Worm (Caenorhabditis elegans): ENCODE results near the gene mig-2.

mig-2 gene

DNA sequence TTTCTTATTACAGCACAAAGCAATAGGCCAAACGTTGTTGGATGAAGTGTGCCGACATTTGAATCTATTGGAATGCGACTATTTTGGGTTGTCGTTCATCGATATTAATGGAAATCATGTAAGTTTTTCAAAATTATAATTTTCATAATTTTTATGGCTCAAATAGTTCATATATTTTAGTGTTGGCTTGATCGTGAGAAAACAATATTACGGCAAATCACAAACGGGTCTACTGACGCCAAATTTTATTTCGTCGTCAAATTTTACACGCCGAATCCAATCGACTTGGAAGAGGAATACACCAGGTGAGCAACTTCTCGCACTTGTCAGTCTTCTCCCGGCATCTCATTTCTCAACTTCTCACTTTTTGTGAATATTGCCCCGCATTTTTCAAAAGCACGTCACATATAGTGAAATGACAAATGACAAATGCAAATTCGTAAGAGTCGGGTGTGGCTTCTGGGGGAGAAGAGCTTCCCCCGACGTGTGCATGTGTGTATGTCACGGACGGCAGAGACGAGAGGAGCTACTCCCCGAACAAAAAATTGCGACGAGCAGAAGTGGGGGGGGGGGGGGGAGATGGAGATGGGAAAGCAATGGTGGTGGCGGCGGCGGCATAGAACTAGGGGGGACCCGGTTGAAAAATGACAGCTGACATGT is 28.2 kb downstream of the mig-2 start (continued):
- TF ChIP-seq nhr-85 (tag), result no peak
- no peak for TF ChIP-seq blmp-1 (tag; optimal IDR thresholded peaks at IDR 0.05)
- 0 out of 2 replicates have a peak, but pooled peaks have one; percentile 19 for TF ChIP-seq mab-9 (GFP tag; IDR thresholded peaks at IDR 0.05)
- TF ChIP-seq nhr-28 (tag; optimal IDR thresholded peaks at IDR 0.05), result no peak
- TF ChIP-seq nhr-77 (tag; optimal IDR thresholded peaks at IDR 0.05), result no peak
- no peak for TF ChIP-seq lin-39 (tag; optimal IDR thresholded peaks at IDR 0.05)
- no peak for TF ChIP-seq vab-15 (tag; optimal IDR thresholded peaks at IDR 0.05)
- TF ChIP-seq isw-1 (GFP tag; IDR thresholded peaks at IDR 0.05), result no peak
- TF ChIP-seq sptf-1 (tag; optimal IDR thresholded peaks at IDR 0.05), result no peak
- no peak for TF ChIP-seq F16B12.6 (tag; optimal IDR thresholded peaks at IDR 0.05)
- peak in 1 of 3 experiments; percentile 17 for TF ChIP-seq ceh-82 (tag; optimal IDR thresholded peaks at IDR 0.05)

DNA sequence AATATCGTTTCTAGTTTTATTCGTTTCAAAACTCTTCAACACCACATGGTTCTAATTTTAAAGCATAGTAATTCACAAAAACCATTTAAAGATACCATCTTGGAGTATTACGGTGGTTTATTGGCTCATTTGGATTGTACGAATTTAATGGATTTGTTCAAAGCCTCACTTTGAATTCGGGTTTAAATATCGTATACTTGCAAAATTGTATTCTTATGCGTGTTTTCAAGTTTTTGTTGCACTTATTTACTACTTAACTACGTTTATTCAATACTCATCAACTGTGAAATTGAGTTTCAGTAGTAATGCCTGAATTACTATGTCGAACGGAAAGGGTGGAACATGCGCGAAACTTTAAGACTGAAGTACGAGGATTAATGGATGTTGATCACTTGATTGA is 37.0 kb downstream of the mig-2 start, which contains the start of gene abts-2:
Gene abts-2, plus strand, starts transcription at position 301 of the 400 bp plus-strand sequence.
- TF ChIP-seq ztf-4 (tag; optimal IDR thresholded peaks at IDR 0.05) (no peak), nhr-77 (tag; optimal IDR thresholded peaks at IDR 0.05) (no peak), mdl-1 (tag; optimal IDR thresholded peaks at IDR 0.05) (no peak), ceh-63 (GFP tag; optimal IDR thresholded peaks at IDR 0.05) (no peak), fkh-8 (tag; optimal IDR thresholded peaks at IDR 0.05) (no peak), unc-30 (tag; optimal IDR thresholded peaks at IDR 0.05) (no peak)

ce11 chrX:11585894-11586293 is 37.5 kb downstream of the mig-2 start:
- TF ChIP-seq dsc-1 (tag; optimal IDR thresholded peaks at IDR 0.05), result peak; percentile 69
- TF ChIP-seq sup-37 (GFP tag; optimal IDR thresholded peaks at IDR 0.05), result no peak
- no peak for TF ChIP-seq lsy-2 (tag; optimal IDR thresholded peaks at IDR 0.05)
- no peak for TF ChIP-seq grh-1 (GFP tag; IDR thresholded peaks at IDR 0.05)

ce11 chrX:11590545-11590944 is 42.1 kb downstream of the mig-2 start:
- TF ChIP-seq lir-3 (tag; optimal IDR thresholded peaks at IDR 0.05; ENCODE audit: poor library complexity) (no peak), efl-1 (optimal IDR thresholded peaks at IDR 0.05) (no peak), efl-1 (GFP tag; optimal IDR thresholded peaks at IDR 0.05 in 1 of 2) (peak in 1 of 2 experiments; percentile 91)

ce11 chrX:11591620-11592019 is 43.2 kb downstream of the mig-2 start, which contains the start of gene F52D10.2:
F52D10.2 (minus strand) TSS chrX:11591720.
- TF ChIP-seq pax-3 (tag; optimal IDR thresholded peaks at IDR 0.05) (no peak), hlh-4 (tag; optimal IDR thresholded peaks at IDR 0.05) (no peak), jun-1 (tag; optimal IDR thresholded peaks at IDR 0.05) (no peak), zag-1 (tag; optimal IDR thresholded peaks at IDR 0.05) (no peak), fkh-10 (GFP tag; optimal IDR thresholded peaks at IDR 0.05) (no peak), nhr-90 (tag; optimal IDR thresholded peaks at IDR 0.05; ENCODE audit: poor library complexity) (no peak), skn-1 (tag; optimal IDR thresholded peaks at IDR 0.05) (no peak), nhr-47 (tag; optimal IDR thresholded peaks at IDR 0.05) (no peak), xbp-1 (tag; optimal IDR thresholded peaks at IDR 0.05) (no peak), sptf-1 (tag; optimal IDR thresholded peaks at IDR 0.05) (no peak)

DNA sequence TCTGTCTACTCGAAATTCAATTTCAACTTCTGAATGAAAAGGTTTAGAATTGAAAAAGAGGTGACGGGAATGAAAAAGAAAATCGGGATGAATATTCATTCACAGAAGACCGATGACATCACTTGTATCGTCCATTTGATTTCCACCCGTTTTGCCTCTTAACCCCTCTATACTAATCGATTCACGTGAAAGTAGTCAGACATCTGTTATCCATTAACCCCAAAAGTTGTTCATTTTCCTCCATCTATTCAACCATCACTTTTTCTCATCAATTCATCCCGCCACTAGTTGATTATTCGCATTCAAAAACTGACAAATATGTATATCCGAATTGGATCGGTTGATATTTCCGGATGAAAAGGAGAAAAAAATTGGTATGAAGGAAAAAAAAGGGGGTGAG is 44.1 kb downstream of the mig-2 start:
- TF ChIP-seq blmp-1 (tag; optimal IDR thresholded peaks at IDR 0.05), result no peak
- no peak for TF ChIP-seq Y116A8C.19 (tag; optimal IDR thresholded peaks at IDR 0.05; ENCODE audit: borderline replicate concordance)
- no peak for TF ChIP-seq xbp-1 (tag; optimal IDR thresholded peaks at IDR 0.05)
- no peak for TF ChIP-seq C34B4.2 (tag; optimal IDR thresholded peaks at IDR 0.05)
- TF ChIP-seq nhr-71 (tag; optimal IDR thresholded peaks at IDR 0.05), result no peak
- no peak for TF ChIP-seq ces-1 (GFP tag; optimal IDR thresholded peaks at IDR 0.05)
- TF ChIP-seq nhr-85 (tag), result peak; percentile 35
- TF ChIP-seq dsc-1 (tag; optimal IDR thresholded peaks at IDR 0.05), result peak; percentile 93
- peak; percentile 71 for TF ChIP-seq fkh-4 (tag; optimal IDR thresholded peaks at IDR 0.05; ENCODE audit: borderline replicate concordance)
- peak; percentile 23 for TF ChIP-seq lin-14 (GFP tag; optimal IDR thresholded peaks at IDR 0.05)
- no peak for TF ChIP-seq zag-1 (tag; optimal IDR thresholded peaks at IDR 0.05)
- no peak for TF ChIP-seq nhr-12 (tag; optimal IDR thresholded peaks at IDR 0.05)
- peak; percentile 20 for TF ChIP-seq egl-13 (tag; optimal IDR thresholded peaks at IDR 0.05)

All from whole organism, L1 larva.